Worm (Caenorhabditis elegans): Measurements from ENCODE around the gene F41B4.2.

Gene F41B4.2

ce11 chrX:6823218-6823979 lies 11.7 kb downstream of the F41B4.2 start, which contains the start of gene gei-15:
gei-15 (minus strand) TSS chrX:6823268.
- TF ChIP-seq hlh-1 (tag; optimal IDR thresholded peaks at IDR 0.05) = peak; percentile 82
- TF ChIP-seq snpc-4 (tag; optimal IDR thresholded peaks at IDR 0.05) = no peak
- no peak for TF ChIP-seq nhr-12 (tag; optimal IDR thresholded peaks at IDR 0.05)
- no peak for TF ChIP-seq mab-5 (tag; optimal IDR thresholded peaks at IDR 0.05)

ce11 chrX:6822552-6822951 lies 12.5 kb downstream of the F41B4.2 start:
- peak; percentile 21 for TF ChIP-seq unc-120 (tag; optimal IDR thresholded peaks at IDR 0.05; ENCODE audit: poor library complexity, severe bottlenecking)
- no peak for TF ChIP-seq bed-3 (GFP tag; optimal IDR thresholded peaks at IDR 0.05)
- peak; percentile 74 for TF ChIP-seq hlh-1 (tag; optimal IDR thresholded peaks at IDR 0.05)
- TF ChIP-seq mep-1 (tag; optimal IDR thresholded peaks at IDR 0.05) = no peak

DNA sequence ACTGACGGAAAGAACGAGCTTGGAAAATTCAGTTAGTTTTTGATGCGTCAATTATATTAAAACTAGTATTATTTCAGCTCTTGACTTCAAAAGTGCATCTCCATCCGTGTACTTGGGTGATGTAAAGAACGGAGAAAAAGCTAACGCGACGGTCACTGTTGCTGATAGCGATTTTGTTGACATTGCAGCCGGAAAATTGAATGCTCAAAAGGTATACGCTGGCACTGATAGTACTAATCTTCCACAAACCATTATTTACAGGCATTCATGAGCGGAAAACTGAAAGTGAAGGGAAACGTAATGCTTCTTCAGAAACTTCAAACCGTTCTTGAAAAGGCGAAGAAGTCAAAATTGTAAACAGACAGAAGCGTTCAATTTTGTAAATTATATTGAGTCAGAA lies 15.4 kb downstream of the F41B4.2 start:
- TF ChIP-seq blmp-1 (tag; optimal IDR thresholded peaks at IDR 0.05) (no peak), sem-2 (GFP tag; optimal IDR thresholded peaks at IDR 0.05) (no peak), bed-3 (GFP tag; optimal IDR thresholded peaks at IDR 0.05) (no peak), ztf-11 (tag; optimal IDR thresholded peaks at IDR 0.05) (no peak), nhr-12 (tag; optimal IDR thresholded peaks at IDR 0.05) (no peak), ces-1 (GFP tag; optimal IDR thresholded peaks at IDR 0.05) (no peak), drap-1 (GFP tag; optimal IDR thresholded peaks at IDR 0.05) (no peak), zip-8 (tag; optimal IDR thresholded peaks at IDR 0.05) (no peak)

- TF ChIP-seq ceh-83 (GFP tag; optimal IDR thresholded peaks at IDR 0.05) = no peak
- no peak for TF ChIP-seq unc-62 (GFP tag; optimal IDR thresholded peaks at IDR 0.05)
- TF ChIP-seq mep-1 (tag; optimal IDR thresholded peaks at IDR 0.05) = no peak
- TF ChIP-seq snpc-4 (tag; optimal IDR thresholded peaks at IDR 0.05) = no peak
- no peak for TF ChIP-seq ham-2 (GFP tag; optimal IDR thresholded peaks at IDR 0.05)
- TF ChIP-seq mab-5 (tag; optimal IDR thresholded peaks at IDR 0.05) = no peak
- TF ChIP-seq nhr-237 (tag; optimal IDR thresholded peaks at IDR 0.05) = no peak
- no peak for TF ChIP-seq sem-2 (GFP tag; optimal IDR thresholded peaks at IDR 0.05)
- no peak for TF ChIP-seq zip-8 (tag; optimal IDR thresholded peaks at IDR 0.05)
- no peak for TF ChIP-seq lin-32 (GFP tag; optimal IDR thresholded peaks at IDR 0.05)
- TF ChIP-seq nhr-28 (tag; optimal IDR thresholded peaks at IDR 0.05) = no peak
- no peak for TF ChIP-seq pha-4 (tag; optimal IDR thresholded peaks at IDR 0.05)
- TF ChIP-seq bed-3 (GFP tag; optimal IDR thresholded peaks at IDR 0.05) = no peak
- TF ChIP-seq cnd-1 (tag; optimal IDR thresholded peaks at IDR 0.05) = no peak
- TF ChIP-seq elt-1 (tag; optimal IDR thresholded peaks at IDR 0.05; ENCODE audit: borderline replicate concordance, insufficient read depth) = no peak
- TF ChIP-seq sptf-1 (tag; optimal IDR thresholded peaks at IDR 0.05) = no peak
- TF ChIP-seq unc-39 (tag; optimal IDR thresholded peaks at IDR 0.05) = no peak
- no peak for TF ChIP-seq unc-120 (tag; optimal IDR thresholded peaks at IDR 0.05; ENCODE audit: poor library complexity, severe bottlenecking)
These were observed 15.9 kb downstream of the F41B4.2 start for ce11 chrX:6819135-6819534.

ce11 chrX:6818036-6818488 lies 17.0 kb downstream of the F41B4.2 start, which contains the start of gene dhs-28:
dhs-28 (plus strand) TSS chrX:6818438.
- no peak for TF ChIP-seq ceh-43 (GFP tag; optimal IDR thresholded peaks at IDR 0.05)
- no peak for TF ChIP-seq tbx-8 (GFP tag; optimal IDR thresholded peaks at IDR 0.05)
- no peak for TF ChIP-seq lsy-2 (tag; optimal IDR thresholded peaks at IDR 0.05)

DNA sequence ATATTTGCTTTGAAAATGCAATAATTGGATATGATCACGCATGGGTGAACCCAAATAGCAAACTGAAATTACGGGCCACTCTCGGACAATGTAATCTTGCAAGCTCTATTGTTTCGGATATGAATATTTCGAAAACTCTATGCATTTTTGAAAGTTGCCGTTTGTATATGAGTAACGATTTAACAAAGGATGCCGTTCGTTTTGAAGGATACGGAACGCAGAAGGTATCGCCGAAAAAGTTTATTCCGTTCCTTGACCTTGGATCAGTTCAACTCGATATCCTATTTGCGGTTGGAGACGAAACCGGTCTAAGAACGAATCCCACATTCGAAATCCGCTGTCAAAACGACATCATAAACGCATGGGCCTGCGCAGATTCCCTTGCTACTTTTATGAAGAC lies 22.0 kb downstream of the F41B4.2 start:
- TF ChIP-seq mls-2 (tag; optimal IDR thresholded peaks at IDR 0.05) (no peak), tbx-8 (GFP tag; optimal IDR thresholded peaks at IDR 0.05) (no peak), sem-2 (GFP tag; optimal IDR thresholded peaks at IDR 0.05) (no peak), flh-1 (GFP tag; optimal IDR thresholded peaks at IDR 0.05) (no peak), lin-13 (tag; optimal IDR thresholded peaks at IDR 0.05) (no peak), lin-32 (GFP tag; optimal IDR thresholded peaks at IDR 0.05) (no peak), ceh-39 (tag; optimal IDR thresholded peaks at IDR 0.05) (no peak), pha-4 (tag; optimal IDR thresholded peaks at IDR 0.05) (no peak), hlh-1 (tag; optimal IDR thresholded peaks at IDR 0.05) (no peak), drap-1 (GFP tag; optimal IDR thresholded peaks at IDR 0.05) (no peak), lsy-2 (tag; optimal IDR thresholded peaks at IDR 0.05) (no peak), mep-1 (tag; optimal IDR thresholded peaks at IDR 0.05) (no peak)
